Worm (Caenorhabditis elegans): Measurements from ENCODE around the gene F46H5.2.

- TF ChIP-seq him-1 (tag; optimal IDR thresholded peaks at IDR 0.05) (no peak), W03F9.2 (tag; optimal IDR thresholded peaks at IDR 0.05) (no peak), dao-5 (tag; optimal IDR thresholded peaks at IDR 0.05) (no peak)
These were observed 15.9 kb downstream of the F46H5.2 start for ce11 chrX:7281347-7281746.

Measured in whole organism, L4/young adult.